Worm (Caenorhabditis elegans): ENCODE results near the gene F09E5.14.
A peak's percentile ranks its signal among the peaks of the same experiment; 100 is the strongest.

F09E5.14 gene

DNA sequence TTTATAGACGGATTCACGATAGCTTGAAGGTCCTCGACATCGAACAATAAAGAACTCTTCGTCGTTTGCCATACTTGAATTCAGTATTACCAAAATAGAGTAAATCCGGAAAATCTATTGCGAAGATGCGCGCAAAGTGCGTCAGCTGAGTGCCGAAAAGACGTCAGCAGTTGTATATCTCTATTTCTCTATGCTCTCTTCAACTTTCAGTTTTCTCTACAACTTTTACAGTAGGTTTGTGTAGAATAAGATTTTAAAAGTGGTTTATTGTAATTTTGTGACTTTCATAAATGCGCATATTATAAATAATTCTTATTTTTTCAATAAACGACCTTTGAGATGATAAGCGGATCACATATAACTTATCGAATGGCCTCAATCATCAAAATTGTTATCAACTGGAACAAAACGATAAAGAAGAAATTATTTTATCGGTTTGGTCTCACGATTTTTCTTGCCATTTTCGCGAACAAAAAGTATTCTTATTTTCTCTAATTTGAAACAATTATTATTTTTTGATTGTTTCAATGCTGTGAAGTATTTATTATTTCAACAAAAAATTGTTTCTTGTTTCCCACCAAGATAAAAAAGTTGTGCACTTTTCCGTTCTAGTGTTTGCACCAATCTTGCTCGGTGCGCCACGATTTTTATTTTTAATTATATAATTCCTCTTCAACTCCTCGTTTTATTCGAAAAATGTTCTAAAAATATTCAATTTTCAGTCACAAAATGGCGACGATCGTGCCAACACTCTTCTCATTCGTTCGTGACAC, 28.8 kb upstream of the F09E5.14 start, which contains the start of the genes agt-2 and F09E5.3 (continued):
- TF ChIP-seq ztf-4 (tag; optimal IDR thresholded peaks at IDR 0.05) (peak; percentile 83), nhr-129 (tag; optimal IDR thresholded peaks at IDR 0.05) (peak; percentile 90), alr-1 (tag; optimal IDR thresholded peaks at IDR 0.05) (no peak), nhr-77 (tag; optimal IDR thresholded peaks at IDR 0.05) (peak; percentile 61), mab-5 (tag; optimal IDR thresholded peaks at IDR 0.05) (peak; percentile 94), ztf-11 (tag; optimal IDR thresholded peaks at IDR 0.05) (no peak), mbf-1 (tag; optimal IDR thresholded peaks at IDR 0.05) (no peak), sma-3 (GFP tag; optimal IDR thresholded peaks at IDR 0.05) (peak; percentile 89), Y55F3AM.14 (GFP tag; optimal IDR thresholded peaks at IDR 0.05) (no peak), nhr-23 (tag; optimal IDR thresholded peaks at IDR 0.05) (no peak), lin-39 (tag; optimal IDR thresholded peaks at IDR 0.05) (no peak), elt-1 (tag; optimal IDR thresholded peaks at IDR 0.05) (no peak), nhr-21 (tag; optimal IDR thresholded peaks at IDR 0.05) (peak; percentile 86), gmeb-1 (tag; optimal IDR thresholded peaks at IDR 0.05) (peak; percentile 92), ceh-82 (tag; optimal IDR thresholded peaks at IDR 0.05) (peak; percentile 24), crh-2 (tag; optimal IDR thresholded peaks at IDR 0.05) (peak; percentile 94), elt-3 (tag; optimal IDR thresholded peaks at IDR 0.05) (no peak), mdl-1 (tag; optimal IDR thresholded peaks at IDR 0.05) (peak in 1 of 2 experiments; percentile 54), skn-1 (tag; optimal IDR thresholded peaks at IDR 0.05) (peak; percentile 52), F13H6.1 (tag; optimal IDR thresholded peaks at IDR 0.05) (peak; percentile 92), egl-27 (tag; optimal IDR thresholded peaks at IDR 0.05) (peak; percentile 81), nhr-237 (tag; optimal IDR thresholded peaks at IDR 0.05) (peak; percentile 11), zag-1 (tag; optimal IDR thresholded peaks at IDR 0.05) (peak; percentile 74)

- TF ChIP-seq elt-3 (tag; optimal IDR thresholded peaks at IDR 0.05) (no peak), lin-39 (tag; optimal IDR thresholded peaks at IDR 0.05) (no peak), nhr-21 (tag; optimal IDR thresholded peaks at IDR 0.05) (no peak), unc-39 (tag; optimal IDR thresholded peaks at IDR 0.05) (no peak), lsy-2 (tag; optimal IDR thresholded peaks at IDR 0.05) (no peak), nhr-25 (tag; optimal IDR thresholded peaks at IDR 0.05) (no peak), ZK546.5 (tag; optimal IDR thresholded peaks at IDR 0.05) (no peak), snpc-4 (tag; optimal IDR thresholded peaks at IDR 0.05) (no peak), mbf-1 (tag; optimal IDR thresholded peaks at IDR 0.05) (no peak)
Observed at ce11 chrII:5370641-5371040, 26.0 kb upstream of the F09E5.14 start, which contains the start of gene F09E5.12. TSS of gene F09E5.12 (minus strand) at chrII:5370741.

DNA sequence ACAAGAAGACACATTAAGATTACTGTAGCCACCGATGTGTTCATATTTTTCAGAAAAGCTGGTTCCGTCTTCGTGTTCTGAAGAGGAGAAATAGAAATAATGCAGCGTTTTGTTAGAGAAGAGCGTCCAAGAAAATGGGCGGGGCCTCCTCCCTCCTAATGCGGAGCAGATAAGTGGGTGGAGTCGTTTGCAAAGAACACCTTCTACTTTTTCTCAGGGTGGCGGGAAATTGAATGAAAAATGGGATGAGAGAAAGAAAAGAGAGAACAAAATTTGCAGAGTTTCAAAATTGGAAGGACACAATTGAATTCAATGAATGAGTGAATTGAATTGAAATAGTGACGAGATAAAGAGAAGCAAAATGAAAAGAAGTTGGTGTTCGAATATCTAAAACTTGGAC, 21.0 kb upstream of the F09E5.14 start, which contains the start of gene F09E5.16:
Gene F09E5.16 (minus strand): TSS at position 101 of the 400 bp plus-strand sequence.
- TF ChIP-seq peb-1 (tag; optimal IDR thresholded peaks at IDR 0.05) (no peak), Y55F3AM.14 (GFP tag; optimal IDR thresholded peaks at IDR 0.05) (no peak), mdl-1 (tag; optimal IDR thresholded peaks at IDR 0.05) (no peak), mbf-1 (tag; optimal IDR thresholded peaks at IDR 0.05) (no peak), ztf-11 (tag; optimal IDR thresholded peaks at IDR 0.05) (no peak), lsy-2 (tag; optimal IDR thresholded peaks at IDR 0.05) (no peak)

- TF ChIP-seq unc-62 (GFP tag; optimal IDR thresholded peaks at IDR 0.05) (no peak), ztf-4 (tag; optimal IDR thresholded peaks at IDR 0.05) (no peak), snpc-4 (tag; optimal IDR thresholded peaks at IDR 0.05) (no peak), unc-39 (tag; optimal IDR thresholded peaks at IDR 0.05) (no peak), ztf-11 (tag; optimal IDR thresholded peaks at IDR 0.05) (no peak), ceh-16 (tag; optimal IDR thresholded peaks at IDR 0.05) (no peak)
Observed at ce11 chrII:5364516-5364915, 19.8 kb upstream of the F09E5.14 start.

DNA sequence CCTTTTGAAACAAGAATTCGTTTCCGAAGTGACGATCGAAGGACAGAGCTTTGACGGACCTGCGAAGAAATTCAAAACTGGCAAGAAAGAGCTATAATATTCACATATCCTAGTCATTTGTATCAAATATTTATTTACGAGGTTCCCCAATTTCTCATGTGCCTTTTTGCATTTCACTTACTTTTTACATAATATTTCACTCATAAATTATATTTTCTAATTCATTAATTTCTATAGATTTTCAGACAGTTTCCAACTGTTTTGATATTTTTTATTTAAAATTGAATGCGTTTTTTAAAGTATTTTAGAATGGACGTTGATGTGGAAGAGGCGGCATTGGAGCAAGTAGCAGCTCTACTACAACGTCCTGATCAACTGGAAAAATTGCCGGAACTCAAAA, 14.6 kb upstream of the F09E5.14 start, which contains the start of gene sec-6:
Gene sec-6 (plus strand): TSS at position 301 of the 400 bp plus-strand sequence.
- TF ChIP-seq elt-1 (tag; optimal IDR thresholded peaks at IDR 0.05) (no peak), unc-39 (tag; optimal IDR thresholded peaks at IDR 0.05) (no peak), nhr-23 (tag; optimal IDR thresholded peaks at IDR 0.05) (no peak), Y55F3AM.14 (GFP tag; optimal IDR thresholded peaks at IDR 0.05) (no peak), sma-3 (GFP tag; optimal IDR thresholded peaks at IDR 0.05) (no peak), nhr-6 (tag; optimal IDR thresholded peaks at IDR 0.05) (no peak), nhr-11 (tag; optimal IDR thresholded peaks at IDR 0.05) (no peak), nhr-21 (tag; optimal IDR thresholded peaks at IDR 0.05) (no peak), blmp-1 (tag; optimal IDR thresholded peaks at IDR 0.05; ENCODE audit: insufficient read depth) (no peak), lin-13 (GFP tag; optimal IDR thresholded peaks at IDR 0.05) (no peak), crh-2 (tag; optimal IDR thresholded peaks at IDR 0.05) (no peak)
